Fruit fly (Drosophila melanogaster) S2 (cell line): ENCODE results near the gene CG42813.

ENCODE experiments used
- CG8478 ChIP-seq: fragments of >200 bp; optimal IDR thresholded peaks from 2 replicates; lab custom pipeline; 2018
- CTCF ChIP-seq, 2 experiments: fragments of >200 bp; optimal IDR thresholded peaks; 2 replicates each; lab custom pipeline; 2018

DNA sequence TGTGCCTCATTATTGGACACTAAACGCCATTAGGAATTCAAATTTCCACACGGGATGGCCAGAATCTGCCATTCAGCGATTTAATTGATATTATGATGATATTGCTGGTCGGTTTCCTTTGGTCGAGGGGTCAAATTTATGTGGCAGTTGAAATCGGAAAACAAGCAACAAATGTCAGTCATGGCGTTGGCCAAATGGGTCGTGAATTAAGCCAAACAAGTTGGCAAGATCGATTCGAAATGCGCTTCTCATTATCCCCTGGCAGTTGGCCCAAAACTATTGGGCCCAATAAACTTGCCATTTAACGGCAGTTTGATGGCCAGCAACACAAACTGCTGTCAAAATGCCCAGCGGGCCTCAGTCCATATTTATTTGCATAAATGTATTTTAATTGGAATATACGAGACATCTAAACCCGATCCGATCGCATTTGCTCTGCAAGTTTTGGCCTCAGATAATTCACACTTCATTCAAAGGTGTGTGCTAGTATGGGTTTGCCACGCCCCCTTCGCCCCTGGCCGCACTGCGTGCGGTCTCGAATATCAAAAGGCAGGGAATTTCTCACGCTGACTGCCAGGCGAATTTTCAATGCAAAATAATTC, 15.3 kb downstream of the CG42813 start:
- no peak for TF ChIP-seq CTCF (optimal IDR thresholded peaks at IDR 0.05; lab: Kevin White, UChicago)
- TF ChIP-seq CG8478 (lab: Kevin White, UChicago): no peak
